Fruit fly (Drosophila melanogaster): Measurements from ENCODE around the gene yellow-f.

DNA sequence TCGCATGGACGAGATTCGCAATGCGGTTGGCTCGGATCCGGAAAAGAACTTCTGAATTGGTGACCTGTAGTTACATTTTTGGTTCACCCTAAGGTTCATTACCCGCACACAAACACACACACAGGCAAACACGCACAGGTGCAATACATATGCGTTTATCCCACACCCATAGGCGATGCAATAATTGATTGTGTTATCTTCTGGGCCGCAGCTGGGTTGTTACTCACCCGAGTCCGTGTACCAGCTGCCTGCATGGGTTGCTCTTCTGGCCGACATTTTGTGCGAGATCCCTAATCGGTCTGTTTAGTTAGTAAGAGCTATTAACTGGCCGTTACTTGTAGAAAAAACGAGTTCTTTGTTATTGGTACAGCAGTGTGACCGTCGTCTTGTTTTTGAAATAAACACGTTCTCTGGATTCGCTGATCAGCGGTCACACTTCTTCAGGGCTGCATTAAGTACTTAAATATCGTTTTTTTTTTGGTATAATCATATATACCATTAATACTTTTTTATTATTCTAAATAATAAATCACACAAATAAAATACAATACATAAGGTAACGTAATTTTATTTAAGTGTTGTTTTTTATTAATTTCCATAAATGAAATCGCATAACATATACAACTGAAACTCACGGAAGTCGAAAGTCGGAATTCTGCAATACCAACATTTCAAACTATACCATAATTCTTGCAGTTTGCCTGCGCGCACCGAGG lies 18.1 kb upstream of the yellow-f start, which contains the start of gene CG8031:
- TF ChIP-seq psq (optimal IDR thresholded peaks at IDR 0.05) (no peak), pan (optimal IDR thresholded peaks at IDR 0.05) (no peak), Dll (optimal IDR thresholded peaks at IDR 0.05) (peak; percentile 51)

Data from whole organism.